Fruit fly (Drosophila melanogaster): ENCODE measurements around the gene sty.

The sty gene

DNA sequence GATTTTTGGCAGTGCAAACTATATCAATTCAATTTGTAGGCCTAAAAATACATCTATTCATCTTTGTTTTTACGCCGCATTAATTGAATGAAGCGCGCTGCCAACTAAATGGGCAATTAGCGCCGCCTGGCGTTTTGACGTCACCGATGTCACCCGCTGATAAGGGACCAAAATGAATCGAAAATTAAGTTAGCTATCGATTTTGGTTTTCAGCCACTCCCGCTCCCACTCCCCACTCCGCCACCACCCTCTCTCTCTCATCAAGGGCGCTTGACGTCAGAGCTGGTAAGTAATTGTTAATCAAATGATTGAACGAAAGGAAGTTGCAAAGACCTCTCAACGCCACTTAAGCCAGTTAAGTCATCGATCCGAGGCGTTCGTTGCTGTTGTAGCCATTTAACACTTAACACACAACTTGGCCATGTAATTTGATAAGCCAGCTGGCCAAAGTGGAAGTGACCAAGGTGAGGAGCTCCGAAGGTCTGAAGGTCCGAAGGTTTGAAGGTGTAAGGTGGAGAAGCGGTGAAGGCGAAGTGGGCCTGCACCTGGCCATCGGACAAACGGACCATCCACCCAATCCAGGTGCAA, 6.4 kb upstream of the sty start (continued):
- TF ChIP-seq chm (GFP tag; IDR thresholded peaks at IDR 0.05) (no peak), kay (GFP tag; optimal IDR thresholded peaks at IDR 0.05) (no peak), Hsf (GFP tag; optimal IDR thresholded peaks at IDR 0.05) (no peak), CG5180 (GFP tag; optimal IDR thresholded peaks at IDR 0.05) (peak; percentile 33), fd3F (GFP tag; optimal IDR thresholded peaks at IDR 0.05) (no peak), Ets65A (GFP tag) (no peak), CG31365 (tag; optimal IDR thresholded peaks at IDR 0.05) (no peak), gsb (GFP tag; IDR thresholded peaks at IDR 0.05) (no peak), CG4282 (GFP tag; optimal IDR thresholded peaks at IDR 0.05) (no peak), z (GFP tag; IDR thresholded peaks at IDR 0.05) (0 out of 3 replicates have a peak, but pooled peaks have one; percentile 14), CG15601 (tag; optimal IDR thresholded peaks at IDR 0.05) (no peak), vnd (GFP tag; IDR thresholded peaks at IDR 0.05; ENCODE audit: partially characterized antibody) (no peak), usp (GFP tag; optimal IDR thresholded peaks at IDR 0.05) (no peak), Awh (GFP tag; IDR thresholded peaks at IDR 0.05) (no peak), sug (tag; optimal IDR thresholded peaks at IDR 0.05) (peak; percentile 37), CG2199 (GFP tag; IDR thresholded peaks at IDR 0.05) (no peak), CG6791 (GFP tag; IDR thresholded peaks at IDR 0.05; ENCODE audit: partially characterized antibody) (no peak), BtbVII (GFP tag; optimal IDR thresholded peaks at IDR 0.05) (peak; percentile 70), ems (GFP tag; optimal IDR thresholded peaks at IDR 0.05) (no peak), CG31388 (GFP tag; optimal IDR thresholded peaks at IDR 0.05) (no peak), disco-r (GFP tag; optimal IDR thresholded peaks at IDR 0.05) (no peak), ttk (GFP tag; IDR thresholded peaks at IDR 0.05) (no peak), CG17361 (GFP tag; IDR thresholded peaks at IDR 0.05) (no peak), NfI (GFP tag; optimal IDR thresholded peaks at IDR 0.05) (no peak), NC2β (GFP tag; optimal IDR thresholded peaks at IDR 0.05) (no peak), Hr3 (GFP tag; optimal IDR thresholded peaks at IDR 0.05) (no peak), eyg (GFP tag; optimal IDR thresholded peaks at IDR 0.05) (no peak), Myb (GFP tag; optimal IDR thresholded peaks at IDR 0.05) (no peak), fru (optimal IDR thresholded peaks at IDR 0.05) (no peak), Bdp1 (GFP tag; optimal IDR thresholded peaks at IDR 0.05) (no peak), tll (GFP tag; optimal IDR thresholded peaks at IDR 0.05) (no peak), grn (GFP tag; optimal IDR thresholded peaks at IDR 0.05) (peak; percentile 19), lbe (GFP tag; optimal IDR thresholded peaks at IDR 0.05) (no peak), CTCF (GFP tag; optimal IDR thresholded peaks at IDR 0.05) (no peak), Deaf1 (tag; optimal IDR thresholded peaks at IDR 0.05) (no peak), Fer1 (GFP tag; optimal IDR thresholded peaks at IDR 0.05) (no peak), B-H1 (GFP tag; IDR thresholded peaks at IDR 0.05) (no peak), exex (tag; optimal IDR thresholded peaks at IDR 0.05) (peak; percentile 84), hb (GFP tag; IDR thresholded peaks at IDR 0.05; ENCODE audit: partially characterized antibody) (no peak), shn (GFP tag; optimal IDR thresholded peaks at IDR 0.05) (no peak), cg (GFP tag; optimal IDR thresholded peaks at IDR 0.05) (no peak), CG5245 (GFP tag; optimal IDR thresholded peaks at IDR 0.05) (no peak), ftz-f1 (GFP tag; optimal IDR thresholded peaks at IDR 0.05) (peak; percentile 66), CG4617 (GFP tag; optimal IDR thresholded peaks at IDR 0.05; ENCODE audit: borderline replicate concordance) (no peak), E2f1 (GFP tag; IDR thresholded peaks at IDR 0.05) (no peak), CG9609 (GFP tag; optimal IDR thresholded peaks at IDR 0.05) (no peak), CG13775 (GFP tag; optimal IDR thresholded peaks at IDR 0.05) (no peak), CG11398 (GFP tag; optimal IDR thresholded peaks at IDR 0.05) (no peak), dati (GFP tag; IDR thresholded peaks at IDR 0.05) (no peak), CG10209 (GFP tag; optimal IDR thresholded peaks at IDR 0.05) (no peak), Optix (GFP tag; IDR thresholded peaks at IDR 0.05) (no peak), twi (tag; optimal IDR thresholded peaks at IDR 0.05) (no peak), cato (GFP tag; optimal IDR thresholded peaks at IDR 0.05; ENCODE audit: borderline replicate concordance) (no peak)
